Worm (Caenorhabditis elegans): ENCODE data around the gene nlp-45.

Gene nlp-45

DNA sequence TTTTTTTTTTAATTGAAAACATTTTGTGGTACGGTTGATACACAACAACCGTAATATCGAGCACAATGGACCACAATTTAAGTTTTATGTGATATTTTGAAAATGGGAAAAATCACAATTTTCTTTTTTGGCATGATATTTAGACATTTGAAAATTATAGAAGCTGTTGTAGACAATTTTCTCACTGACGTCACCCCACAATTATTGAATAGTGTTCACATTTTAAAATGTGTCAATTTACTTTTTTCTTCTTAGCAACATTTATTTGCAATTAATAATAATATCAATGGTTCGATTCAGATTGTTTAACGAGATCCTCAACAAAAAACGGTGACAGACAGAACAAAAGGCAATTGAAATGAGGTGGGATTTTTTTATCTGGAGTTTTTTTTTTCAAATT lies 2.7 kb downstream of the nlp-45 start, which contains the start of gene T01B6.1:
Gene T01B6.1 (plus strand): TSS at position 301 of the 400 bp plus-strand sequence.
- TF ChIP-seq ham-2 (GFP tag; optimal IDR thresholded peaks at IDR 0.05) (no peak), tbx-8 (GFP tag; optimal IDR thresholded peaks at IDR 0.05) (no peak)

DNA sequence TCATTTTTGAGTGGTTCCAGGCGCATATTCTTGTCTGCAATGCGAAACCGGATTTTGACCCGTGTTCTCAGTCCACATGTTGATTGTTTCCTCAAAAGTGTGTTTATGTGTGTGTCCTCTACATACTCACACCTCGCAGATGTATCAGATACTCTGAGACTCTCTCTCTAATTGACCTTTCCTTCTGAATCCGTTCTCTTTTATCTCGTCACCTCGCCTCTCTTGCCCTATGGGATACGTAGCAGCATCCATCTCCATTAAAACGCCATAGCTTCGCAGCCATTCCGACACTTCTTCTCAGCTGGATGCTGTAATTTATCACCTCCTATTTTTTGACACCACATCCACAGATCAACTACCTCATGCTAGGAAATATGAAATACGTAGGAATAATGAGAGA lies 7.6 kb downstream of the nlp-45 start:
- TF ChIP-seq ceh-39 (tag; optimal IDR thresholded peaks at IDR 0.05) (no peak), mep-1 (tag; optimal IDR thresholded peaks at IDR 0.05) (no peak), sem-2 (GFP tag; optimal IDR thresholded peaks at IDR 0.05) (no peak), mab-5 (tag; optimal IDR thresholded peaks at IDR 0.05) (no peak), unc-62 (GFP tag; optimal IDR thresholded peaks at IDR 0.05) (peak; percentile 50), zip-8 (tag; optimal IDR thresholded peaks at IDR 0.05) (no peak), ham-2 (GFP tag; optimal IDR thresholded peaks at IDR 0.05) (peak; percentile 63), blmp-1 (tag; optimal IDR thresholded peaks at IDR 0.05) (no peak), elt-3 (tag; optimal IDR thresholded peaks at IDR 0.05) (no peak), nhr-2 (tag; optimal IDR thresholded peaks at IDR 0.05) (peak; percentile 15), sptf-1 (tag; optimal IDR thresholded peaks at IDR 0.05) (no peak), ztf-11 (tag; optimal IDR thresholded peaks at IDR 0.05) (no peak), lsy-2 (tag; optimal IDR thresholded peaks at IDR 0.05) (no peak), nhr-76 (tag; optimal IDR thresholded peaks at IDR 0.05) (no peak)

DNA sequence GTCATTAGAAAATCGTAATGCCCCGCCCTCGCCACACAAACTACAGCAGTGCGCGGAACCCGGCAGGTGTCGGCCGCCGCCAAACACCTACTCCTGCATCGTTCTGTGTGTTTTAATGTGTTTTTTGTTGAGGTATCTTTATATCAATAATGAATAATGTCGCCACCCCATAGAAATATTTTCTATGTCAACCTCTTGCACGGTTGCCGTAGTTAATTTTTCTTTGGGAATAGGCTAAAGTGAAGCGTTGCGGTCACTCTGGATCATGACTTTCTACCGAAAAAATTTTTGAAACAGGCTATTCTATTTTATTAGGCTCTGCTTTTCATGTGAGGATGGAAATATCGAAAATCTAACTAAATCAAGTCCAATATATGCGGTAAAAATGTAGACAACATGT lies 9.2 kb downstream of the nlp-45 start:
- TF ChIP-seq lin-32 (GFP tag; optimal IDR thresholded peaks at IDR 0.05) (no peak), nhr-2 (tag; optimal IDR thresholded peaks at IDR 0.05) (no peak), unc-120 (tag; optimal IDR thresholded peaks at IDR 0.05; ENCODE audit: poor library complexity, severe bottlenecking) (no peak), ceh-39 (tag; optimal IDR thresholded peaks at IDR 0.05) (peak; percentile 30), flh-1 (GFP tag; optimal IDR thresholded peaks at IDR 0.05) (no peak), M03D4.4 (tag; optimal IDR thresholded peaks at IDR 0.05) (peak; percentile 4)

DNA sequence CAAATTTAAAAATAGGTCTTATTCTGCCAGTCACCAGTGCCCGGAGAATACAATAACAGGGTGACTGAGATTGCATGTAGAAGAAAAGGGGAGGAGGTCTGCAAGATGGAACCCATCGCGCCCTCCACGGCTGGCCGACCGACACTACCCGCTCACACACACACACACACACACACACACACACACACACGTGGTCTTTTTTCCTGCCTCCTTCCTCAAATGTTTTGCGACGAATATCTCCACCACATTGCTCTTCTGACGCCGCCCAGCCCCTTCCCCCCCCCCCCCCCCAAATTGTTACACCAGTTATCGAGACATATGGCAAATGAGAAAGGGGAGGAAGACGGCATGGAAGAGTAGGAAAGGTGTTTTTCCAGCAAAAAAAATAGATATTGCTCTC lies 16.4 kb downstream of the nlp-45 start:
- TF ChIP-seq nhr-28 (tag; optimal IDR thresholded peaks at IDR 0.05) (no peak), elt-1 (tag; optimal IDR thresholded peaks at IDR 0.05; ENCODE audit: borderline replicate concordance, insufficient read depth) (no peak), bed-3 (GFP tag; optimal IDR thresholded peaks at IDR 0.05) (no peak), sem-2 (GFP tag; optimal IDR thresholded peaks at IDR 0.05) (no peak), ceh-39 (tag; optimal IDR thresholded peaks at IDR 0.05) (no peak), unc-39 (tag; optimal IDR thresholded peaks at IDR 0.05) (no peak), hlh-1 (tag; optimal IDR thresholded peaks at IDR 0.05) (no peak), flh-1 (GFP tag; optimal IDR thresholded peaks at IDR 0.05) (no peak), ham-2 (GFP tag; optimal IDR thresholded peaks at IDR 0.05) (peak; percentile 2), M03D4.4 (tag; optimal IDR thresholded peaks at IDR 0.05) (peak; percentile 69), lin-32 (GFP tag; optimal IDR thresholded peaks at IDR 0.05) (peak; percentile 53), cnd-1 (tag; optimal IDR thresholded peaks at IDR 0.05) (peak; percentile 65), ceh-83 (GFP tag; optimal IDR thresholded peaks at IDR 0.05) (no peak), drap-1 (GFP tag; optimal IDR thresholded peaks at IDR 0.05) (peak; percentile 65), sptf-1 (tag; optimal IDR thresholded peaks at IDR 0.05) (peak; percentile 83), mep-1 (tag; optimal IDR thresholded peaks at IDR 0.05) (no peak), ceh-43 (GFP tag; optimal IDR thresholded peaks at IDR 0.05) (no peak)

- no peak for TF ChIP-seq cnd-1 (tag; optimal IDR thresholded peaks at IDR 0.05)
- TF ChIP-seq hlh-1 (tag; optimal IDR thresholded peaks at IDR 0.05) = no peak
- TF ChIP-seq lin-32 (GFP tag; optimal IDR thresholded peaks at IDR 0.05) = no peak
- no peak for TF ChIP-seq unc-120 (tag; optimal IDR thresholded peaks at IDR 0.05; ENCODE audit: poor library complexity, severe bottlenecking)
- no peak for TF ChIP-seq pha-4 (tag; optimal IDR thresholded peaks at IDR 0.05)
- TF ChIP-seq mab-5 (tag; optimal IDR thresholded peaks at IDR 0.05) = no peak
Observed at ce11 chrX:2320539-2320938, 17.6 kb downstream of the nlp-45 start.

DNA sequence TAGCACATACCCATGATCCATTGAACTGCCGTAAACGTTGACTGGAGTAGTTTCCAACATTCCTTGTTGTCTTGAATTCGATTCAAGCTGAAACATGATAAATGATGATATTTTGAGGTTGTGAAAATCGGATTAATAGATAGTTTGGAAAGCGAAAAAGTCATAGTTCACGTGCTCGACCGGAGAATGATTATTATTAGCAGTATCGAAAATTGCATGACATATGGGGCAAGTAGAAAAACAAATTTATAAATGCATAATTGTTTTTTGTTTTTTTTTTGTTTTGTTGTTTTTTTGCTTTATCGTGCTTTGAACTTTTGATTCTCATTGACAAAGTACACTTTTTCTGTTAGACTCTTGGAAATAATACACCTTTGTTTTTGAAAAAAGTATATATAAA lies 18.9 kb downstream of the nlp-45 start, which contains the start of gene aakg-4:
Gene aakg-4 (minus strand): TSS at position 101 of the 400 bp plus-strand sequence.
- TF ChIP-seq mab-5 (tag; optimal IDR thresholded peaks at IDR 0.05) = no peak
- no peak for TF ChIP-seq lin-13 (tag; optimal IDR thresholded peaks at IDR 0.05)
- no peak for TF ChIP-seq ceh-83 (GFP tag; optimal IDR thresholded peaks at IDR 0.05)
- TF ChIP-seq zip-8 (tag; optimal IDR thresholded peaks at IDR 0.05) = no peak
- no peak for TF ChIP-seq nhr-76 (tag; optimal IDR thresholded peaks at IDR 0.05)
- no peak for TF ChIP-seq ham-2 (GFP tag; optimal IDR thresholded peaks at IDR 0.05)
- TF ChIP-seq drap-1 (GFP tag; optimal IDR thresholded peaks at IDR 0.05) = no peak

Data from whole organism, mixed stage, embryonic.